Worm (Caenorhabditis elegans) whole organism, mixed stage, embryonic: ENCODE measurements around the gene F07G11.3.
"Not testable (repeated sequence)": the region's sequence is repeated elsewhere in the genome, so short reads cannot be mapped to it uniquely, and the experiment has no call there.

Experiments
- M03D4.4 ChIP-seq: sonication (generic microtip); optimal IDR thresholded peaks from 2 replicates; lab custom pipeline; 2017; ENCODE audit warnings: mild to moderate bottlenecking, missing genetic modification characterization, missing compliant biosample characterization
- bed-3 ChIP-seq: fragments of 200-800 bp; sonication (Bioruptor generic); optimal IDR thresholded peaks from 3 replicates; lab custom pipeline; 2018; ENCODE audit warnings: mild to moderate bottlenecking, missing genetic modification characterization, moderate library complexity, missing compliant biosample characterization
- ceh-39 ChIP-seq: fragments of 150-350 bp; optimal IDR thresholded peaks from 2 replicates; lab custom pipeline; 2014; ENCODE audit warnings: missing biosample characterization, missing genetic modification characterization
- ceh-43 ChIP-seq: fragments of 200-800 bp; sonication (Bioruptor generic); optimal IDR thresholded peaks from 2 replicates; lab custom pipeline; 2018; ENCODE audit warnings: mild to moderate bottlenecking, missing genetic modification characterization, moderate library complexity, missing compliant biosample characterization
- ceh-83 ChIP-seq: fragments of 200-800 bp; sonication (Bioruptor generic); optimal IDR thresholded peaks from 2 replicates; lab custom pipeline; 2018; ENCODE audit warnings: mild to moderate bottlenecking, missing genetic modification characterization, missing compliant biosample characterization
- ces-1 ChIP-seq: fragments of 150-350 bp; optimal IDR thresholded peaks from 2 replicates; lab custom pipeline; 2014; ENCODE audit warnings: missing biosample characterization, missing genetic modification reagents, missing genetic modification characterization
- cnd-1 ChIP-seq: fragments of 200-800 bp; sonication (Bioruptor generic); optimal IDR thresholded peaks from 2 replicates; lab custom pipeline; 2018; ENCODE audit warnings: mild to moderate bottlenecking, missing genetic modification characterization, missing compliant biosample characterization
- elt-1 ChIP-seq: sonication (generic microtip); optimal IDR thresholded peaks from 2 replicates; lab custom pipeline; 2017; ENCODE audit warnings: missing genetic modification characterization, mild to moderate bottlenecking, missing compliant biosample characterization, antibody characterized with exemption, moderate library complexity, borderline replicate concordance; ENCODE audit not compliant: insufficient read depth
- elt-3 ChIP-seq: fragments of 150-350 bp; optimal IDR thresholded peaks from 2 replicates; lab custom pipeline; 2014; ENCODE audit warnings: missing biosample characterization, missing genetic modification characterization
- flh-1 ChIP-seq: fragments of 200-800 bp; sonication (Bioruptor generic); optimal IDR thresholded peaks from 2 replicates; lab custom pipeline; 2018; ENCODE audit warnings: mild to moderate bottlenecking, missing genetic modification characterization, moderate library complexity, missing compliant biosample characterization
- hlh-1 ChIP-seq: fragments of 150-350 bp; optimal IDR thresholded peaks from 2 replicates; lab custom pipeline; 2014; ENCODE audit warnings: missing biosample characterization, missing genetic modification reagents, missing genetic modification characterization
- lin-13 ChIP-seq: fragments of 150-350 bp; optimal IDR thresholded peaks from 2 replicates; lab custom pipeline; 2014; ENCODE audit warnings: missing biosample characterization, missing genetic modification characterization
- lin-32 ChIP-seq: fragments of 200-800 bp; sonication (Bioruptor generic); optimal IDR thresholded peaks from 2 replicates; lab custom pipeline; 2018; ENCODE audit warnings: mild to moderate bottlenecking, missing genetic modification characterization, missing compliant biosample characterization
- lsy-2 ChIP-seq: fragments of 150-350 bp; optimal IDR thresholded peaks from 2 replicates; lab custom pipeline; 2014; ENCODE audit warnings: missing biosample characterization, missing genetic modification characterization
- mab-5 ChIP-seq: fragments of 150-350 bp; optimal IDR thresholded peaks from 2 replicates; lab custom pipeline; 2014; ENCODE audit warnings: missing biosample characterization, missing genetic modification characterization
- mep-1 ChIP-seq: fragments of 150-350 bp; optimal IDR thresholded peaks from 2 replicates; lab custom pipeline; 2017; ENCODE audit warnings: missing biosample characterization, missing genetic modification reagents, missing genetic modification characterization, inconsistent platforms
- mls-2 ChIP-seq: sonication (generic microtip); optimal IDR thresholded peaks from 2 replicates; lab custom pipeline; 2016; ENCODE audit warnings: mild to moderate bottlenecking, missing genetic modification characterization, moderate library complexity, missing compliant biosample characterization
- nhr-12 ChIP-seq: fragments of 150-350 bp; optimal IDR thresholded peaks from 2 replicates; lab custom pipeline; 2014; ENCODE audit warnings: missing biosample characterization, missing genetic modification characterization
- nhr-2 ChIP-seq: fragments of 150-350 bp; optimal IDR thresholded peaks from 2 replicates; lab custom pipeline; 2014; ENCODE audit warnings: missing biosample characterization, missing genetic modification characterization
- nhr-28 ChIP-seq: fragments of 150-350 bp; optimal IDR thresholded peaks from 2 replicates; lab custom pipeline; 2014; ENCODE audit warnings: missing biosample characterization, missing genetic modification characterization
- nhr-76 ChIP-seq: sonication (generic microtip); optimal IDR thresholded peaks from 2 replicates; lab custom pipeline; 2017; ENCODE audit warnings: missing biosample characterization, missing genetic modification characterization
- pha-4 ChIP-seq: fragments of 150-350 bp; optimal IDR thresholded peaks from 2 replicates; lab custom pipeline; 2018; ENCODE audit warnings: missing biosample characterization, missing genetic modification reagents, missing genetic modification characterization
- sem-2 ChIP-seq: fragments of 200-800 bp; sonication (Bioruptor generic); optimal IDR thresholded peaks from 2 replicates; lab custom pipeline; 2018; ENCODE audit warnings: mild to moderate bottlenecking, missing genetic modification characterization, missing compliant biosample characterization
- snpc-4 ChIP-seq: fragments of 150-350 bp; optimal IDR thresholded peaks from 2 replicates; lab custom pipeline; 2014; ENCODE audit warnings: missing biosample characterization, missing genetic modification characterization
- sptf-1 ChIP-seq: sonication (generic microtip); optimal IDR thresholded peaks from 2 replicates; lab custom pipeline; 2017; ENCODE audit warnings: mild to moderate bottlenecking, missing genetic modification characterization, moderate library complexity, missing compliant biosample characterization
- unc-120 ChIP-seq: sonication (generic microtip); optimal IDR thresholded peaks from 2 replicates; lab custom pipeline; 2017; ENCODE audit warnings: missing genetic modification characterization, missing compliant biosample characterization; ENCODE audit not compliant: poor library complexity, severe bottlenecking
- unc-39 ChIP-seq: fragments of 150-350 bp; optimal IDR thresholded peaks from 2 replicates; lab custom pipeline; 2014; ENCODE audit warnings: missing biosample characterization, missing genetic modification characterization
- unc-62 ChIP-seq: fragments of 150-350 bp; optimal IDR thresholded peaks from 2 replicates; lab custom pipeline; 2014; ENCODE audit warnings: missing biosample characterization, missing genetic modification reagents, missing genetic modification characterization
- zip-8 ChIP-seq: fragments of 150-350 bp; optimal IDR thresholded peaks from 2 replicates; lab custom pipeline; 2014; ENCODE audit warnings: missing biosample characterization, missing genetic modification characterization
- ztf-11 ChIP-seq: fragments of 150-350 bp; optimal IDR thresholded peaks from 2 replicates; lab custom pipeline; 2014; ENCODE audit warnings: missing biosample characterization, missing genetic modification characterization

Gene F07G11.3

ce11 chrV:7328092-7328491 is 29.5 kb downstream of the F07G11.3 start, which contains the start of gene clec-7:
TSS of gene clec-7 (plus strand) at chrV:7328392.
- TF ChIP-seq unc-120 (tag; lab: Kevin White, UChicago) (no peak), elt-1 (no peak), bed-3 (GFP tag; lab: Kevin White, UChicago) (no peak), flh-1 (no peak), nhr-2 (tag; lab: Kevin White, UChicago) (no peak), ceh-39 (tag; lab: Kevin White, UChicago) (no peak), nhr-76 (no peak)

DNA sequence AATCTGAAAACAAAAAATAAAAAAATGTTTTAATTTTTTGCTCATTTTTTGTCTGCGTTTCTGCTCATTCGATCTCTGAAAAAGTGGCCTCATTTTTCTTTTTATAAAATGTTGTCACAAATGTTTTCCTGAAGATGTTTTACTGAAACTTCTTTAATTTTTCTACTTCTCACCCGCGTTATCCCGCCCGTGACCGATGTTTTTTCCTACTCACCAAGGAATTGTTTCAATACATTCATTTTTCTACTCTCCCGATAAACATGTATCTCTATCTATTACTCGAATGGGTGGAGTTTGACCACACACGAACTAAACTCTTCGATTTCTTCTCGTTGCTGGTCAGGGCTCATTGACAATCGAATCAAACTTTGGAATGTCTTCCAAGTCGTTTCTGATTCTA is 32.3 kb downstream of the F07G11.3 start, which contains the start of gene F10G2.2:
Gene F10G2.2, plus strand, starts transcription at position 301 of the 400 bp plus-strand sequence.
- TF ChIP-seq ces-1 (GFP tag; lab: Kevin White, UChicago) (no peak), nhr-12 (tag; lab: Kevin White, UChicago) (no peak), bed-3 (GFP tag; lab: Kevin White, UChicago) (no peak), cnd-1 (tag; lab: Kevin White, UChicago) (no peak), mab-5 (no peak), unc-120 (tag; lab: Kevin White, UChicago) (no peak), sptf-1 (tag; lab: Kevin White, UChicago) (no peak), lin-13 (tag; lab: Kevin White, UChicago) (no peak), mep-1 (tag; lab: Kevin White, UChicago) (no peak), nhr-2 (tag; lab: Kevin White, UChicago) (no peak), ceh-43 (GFP tag; lab: Kevin White, UChicago) (no peak), pha-4 (tag; lab: Kevin White, UChicago) (no peak), lin-32 (GFP tag; lab: Kevin White, UChicago) (no peak), elt-3 (tag; lab: Kevin White, UChicago) (no peak), lsy-2 (tag; lab: Kevin White, UChicago) (no peak), unc-62 (GFP tag; lab: Kevin White, UChicago) (no peak)
- TF ChIP-seq, all 35 proteins: peak for 0

DNA sequence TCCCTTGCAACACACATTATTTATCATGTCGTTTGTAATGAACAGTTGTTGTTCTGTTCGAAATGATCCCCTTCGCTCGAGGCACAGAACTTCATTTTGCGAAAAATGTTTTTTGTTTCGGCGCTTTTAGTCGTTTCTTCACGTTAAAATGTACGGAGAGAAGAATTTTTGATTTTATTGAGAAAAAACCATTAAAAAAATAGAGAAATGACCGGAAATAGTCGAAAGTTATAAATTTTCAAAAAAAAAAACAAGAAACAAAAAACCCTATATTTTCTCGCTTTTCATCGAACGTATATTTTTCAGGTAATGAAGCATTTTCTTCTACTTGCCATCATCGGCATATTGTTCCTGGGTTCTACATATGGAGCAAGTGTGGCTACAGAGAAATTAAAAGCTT is 33.7 kb downstream of the F07G11.3 start, which contains the start of gene F10G2.1:
Gene F10G2.1, plus strand, starts transcription at position 301 of the 400 bp plus-strand sequence.
- TF ChIP-seq hlh-1 (peak; percentile 25), ztf-11 (tag; lab: Kevin White, UChicago) (no peak), snpc-4 (tag; lab: Kevin White, UChicago) (no peak)

ce11 chrV:7337218-7337617 is 38.7 kb downstream of the F07G11.3 start, which contains the start of gene F10G2.7:
TSS of gene F10G2.7 (minus strand) at chrV:7337318.
- not testable (repeated sequence) for TF ChIP-seq elt-1; nhr-12 (tag; lab: Kevin White, UChicago); ceh-83

ce11 chrV:7339831-7340230 is 41.3 kb downstream of the F07G11.3 start, which contains the start of gene srh-187:
TSS of gene srh-187 (minus strand) at chrV:7339931.
- TF ChIP-seq sptf-1 (tag; lab: Kevin White, UChicago) = no peak
- TF ChIP-seq ceh-83 = no peak
- no peak for TF ChIP-seq elt-1
- TF ChIP-seq ztf-11 (tag; lab: Kevin White, UChicago) = no peak
- TF ChIP-seq elt-3 (tag; lab: Kevin White, UChicago) = no peak
- TF ChIP-seq snpc-4 (tag; lab: Kevin White, UChicago) = no peak
- no peak for TF ChIP-seq mep-1 (tag; lab: Kevin White, UChicago)
- no peak for TF ChIP-seq mab-5
- no peak for TF ChIP-seq cnd-1 (tag; lab: Kevin White, UChicago)
- TF ChIP-seq zip-8 = no peak
- no peak for TF ChIP-seq unc-39 (tag; lab: Kevin White, UChicago)
- no peak for TF ChIP-seq nhr-28
- no peak for TF ChIP-seq M03D4.4 (tag; lab: Kevin White, UChicago)
- no peak for TF ChIP-seq hlh-1
- no peak for TF ChIP-seq ceh-43 (GFP tag; lab: Kevin White, UChicago)
- TF ChIP-seq sem-2 = no peak
- TF ChIP-seq ceh-39 (tag; lab: Kevin White, UChicago) = no peak

- no peak for TF ChIP-seq hlh-1
- no peak for TF ChIP-seq elt-3 (tag; lab: Kevin White, UChicago)
- TF ChIP-seq mls-2 (tag; lab: Kevin White, UChicago) = no peak
- no peak for TF ChIP-seq nhr-28
- TF ChIP-seq unc-120 (tag; lab: Kevin White, UChicago) = no peak
Measured at ce11 chrV:7341942-7342341, 43.4 kb downstream of the F07G11.3 start, which contains the start of the genes nhr-263 and nhr-148. TSS of gene nhr-263 (minus strand) at chrV:7342042. TSS of gene nhr-148 (plus strand) at chrV:7342156.
